Worm (Caenorhabditis elegans) whole organism, mixed stage, embryonic: ENCODE measurements around the gene K07E8.6.
"Not testable (repeated sequence)": the region's sequence is repeated elsewhere in the genome, so short reads cannot be mapped to it uniquely, and the experiment has no call there.

Experiments
- M03D4.4 ChIP-seq: sonication (generic microtip); optimal IDR thresholded peaks from 2 replicates; lab custom pipeline; 2017; ENCODE audit warnings: mild to moderate bottlenecking, missing genetic modification characterization, missing compliant biosample characterization
- ceh-39 ChIP-seq: fragments of 150-350 bp; optimal IDR thresholded peaks from 2 replicates; lab custom pipeline; 2014; ENCODE audit warnings: missing biosample characterization, missing genetic modification characterization
- ceh-43 ChIP-seq: fragments of 200-800 bp; sonication (Bioruptor generic); optimal IDR thresholded peaks from 2 replicates; lab custom pipeline; 2018; ENCODE audit warnings: mild to moderate bottlenecking, missing genetic modification characterization, moderate library complexity, missing compliant biosample characterization
- ceh-83 ChIP-seq: fragments of 200-800 bp; sonication (Bioruptor generic); optimal IDR thresholded peaks from 2 replicates; lab custom pipeline; 2018; ENCODE audit warnings: mild to moderate bottlenecking, missing genetic modification characterization, missing compliant biosample characterization
- ces-1 ChIP-seq: fragments of 150-350 bp; optimal IDR thresholded peaks from 2 replicates; lab custom pipeline; 2014; ENCODE audit warnings: missing biosample characterization, missing genetic modification reagents, missing genetic modification characterization
- cnd-1 ChIP-seq: fragments of 200-800 bp; sonication (Bioruptor generic); optimal IDR thresholded peaks from 2 replicates; lab custom pipeline; 2018; ENCODE audit warnings: mild to moderate bottlenecking, missing genetic modification characterization, missing compliant biosample characterization
- drap-1 ChIP-seq: fragments of 200-800 bp; sonication (Bioruptor generic); optimal IDR thresholded peaks from 3 replicates; lab custom pipeline; 2018; ENCODE audit warnings: mild to moderate bottlenecking, missing genetic modification characterization, missing compliant biosample characterization
- elt-1 ChIP-seq: sonication (generic microtip); optimal IDR thresholded peaks from 2 replicates; lab custom pipeline; 2017; ENCODE audit warnings: missing genetic modification characterization, mild to moderate bottlenecking, missing compliant biosample characterization, antibody characterized with exemption, moderate library complexity, borderline replicate concordance; ENCODE audit not compliant: insufficient read depth
- elt-3 ChIP-seq: fragments of 150-350 bp; optimal IDR thresholded peaks from 2 replicates; lab custom pipeline; 2014; ENCODE audit warnings: missing biosample characterization, missing genetic modification characterization
- flh-1 ChIP-seq: fragments of 200-800 bp; sonication (Bioruptor generic); optimal IDR thresholded peaks from 2 replicates; lab custom pipeline; 2018; ENCODE audit warnings: mild to moderate bottlenecking, missing genetic modification characterization, moderate library complexity, missing compliant biosample characterization
- ham-2 ChIP-seq: fragments of 200-800 bp; sonication (Bioruptor generic); optimal IDR thresholded peaks from 2 replicates; lab custom pipeline; 2018; ENCODE audit warnings: mild to moderate bottlenecking, missing genetic modification characterization, missing compliant biosample characterization
- hlh-1 ChIP-seq: fragments of 150-350 bp; optimal IDR thresholded peaks from 2 replicates; lab custom pipeline; 2014; ENCODE audit warnings: missing biosample characterization, missing genetic modification reagents, missing genetic modification characterization
- lin-13 ChIP-seq: fragments of 150-350 bp; optimal IDR thresholded peaks from 2 replicates; lab custom pipeline; 2014; ENCODE audit warnings: missing biosample characterization, missing genetic modification characterization
- lin-32 ChIP-seq: fragments of 200-800 bp; sonication (Bioruptor generic); optimal IDR thresholded peaks from 2 replicates; lab custom pipeline; 2018; ENCODE audit warnings: mild to moderate bottlenecking, missing genetic modification characterization, missing compliant biosample characterization
- lsy-2 ChIP-seq: fragments of 150-350 bp; optimal IDR thresholded peaks from 2 replicates; lab custom pipeline; 2014; ENCODE audit warnings: missing biosample characterization, missing genetic modification characterization
- mab-5 ChIP-seq: fragments of 150-350 bp; optimal IDR thresholded peaks from 2 replicates; lab custom pipeline; 2014; ENCODE audit warnings: missing biosample characterization, missing genetic modification characterization
- nhr-12 ChIP-seq: fragments of 150-350 bp; optimal IDR thresholded peaks from 2 replicates; lab custom pipeline; 2014; ENCODE audit warnings: missing biosample characterization, missing genetic modification characterization
- nhr-2 ChIP-seq: fragments of 150-350 bp; optimal IDR thresholded peaks from 2 replicates; lab custom pipeline; 2014; ENCODE audit warnings: missing biosample characterization, missing genetic modification characterization
- nhr-237 ChIP-seq: fragments of 150-350 bp; optimal IDR thresholded peaks from 2 replicates; lab custom pipeline; 2014; ENCODE audit warnings: missing biosample characterization, missing genetic modification characterization
- nhr-28 ChIP-seq: fragments of 150-350 bp; optimal IDR thresholded peaks from 2 replicates; lab custom pipeline; 2014; ENCODE audit warnings: missing biosample characterization, missing genetic modification characterization
- nhr-76 ChIP-seq: sonication (generic microtip); optimal IDR thresholded peaks from 2 replicates; lab custom pipeline; 2017; ENCODE audit warnings: missing biosample characterization, missing genetic modification characterization
- pha-4 ChIP-seq: fragments of 150-350 bp; optimal IDR thresholded peaks from 2 replicates; lab custom pipeline; 2018; ENCODE audit warnings: missing biosample characterization, missing genetic modification reagents, missing genetic modification characterization
- sem-2 ChIP-seq: fragments of 200-800 bp; sonication (Bioruptor generic); optimal IDR thresholded peaks from 2 replicates; lab custom pipeline; 2018; ENCODE audit warnings: mild to moderate bottlenecking, missing genetic modification characterization, missing compliant biosample characterization
- snpc-4 ChIP-seq: fragments of 150-350 bp; optimal IDR thresholded peaks from 2 replicates; lab custom pipeline; 2014; ENCODE audit warnings: missing biosample characterization, missing genetic modification characterization
- sptf-1 ChIP-seq: sonication (generic microtip); optimal IDR thresholded peaks from 2 replicates; lab custom pipeline; 2017; ENCODE audit warnings: mild to moderate bottlenecking, missing genetic modification characterization, moderate library complexity, missing compliant biosample characterization
- tbx-8 ChIP-seq: fragments of 200-800 bp; sonication (Bioruptor generic); optimal IDR thresholded peaks from 2 replicates; lab custom pipeline; 2018; ENCODE audit warnings: mild to moderate bottlenecking, missing genetic modification characterization, moderate library complexity, missing compliant biosample characterization
- unc-120 ChIP-seq: sonication (generic microtip); optimal IDR thresholded peaks from 2 replicates; lab custom pipeline; 2017; ENCODE audit warnings: missing genetic modification characterization, missing compliant biosample characterization; ENCODE audit not compliant: poor library complexity, severe bottlenecking
- unc-39 ChIP-seq: fragments of 150-350 bp; optimal IDR thresholded peaks from 2 replicates; lab custom pipeline; 2014; ENCODE audit warnings: missing biosample characterization, missing genetic modification characterization
- unc-62 ChIP-seq: fragments of 150-350 bp; optimal IDR thresholded peaks from 2 replicates; lab custom pipeline; 2014; ENCODE audit warnings: missing biosample characterization, missing genetic modification reagents, missing genetic modification characterization
- zip-8 ChIP-seq: fragments of 150-350 bp; optimal IDR thresholded peaks from 2 replicates; lab custom pipeline; 2014; ENCODE audit warnings: missing biosample characterization, missing genetic modification characterization
- ztf-11 ChIP-seq: fragments of 150-350 bp; optimal IDR thresholded peaks from 2 replicates; lab custom pipeline; 2014; ENCODE audit warnings: missing biosample characterization, missing genetic modification characterization

The K07E8.6 gene

DNA sequence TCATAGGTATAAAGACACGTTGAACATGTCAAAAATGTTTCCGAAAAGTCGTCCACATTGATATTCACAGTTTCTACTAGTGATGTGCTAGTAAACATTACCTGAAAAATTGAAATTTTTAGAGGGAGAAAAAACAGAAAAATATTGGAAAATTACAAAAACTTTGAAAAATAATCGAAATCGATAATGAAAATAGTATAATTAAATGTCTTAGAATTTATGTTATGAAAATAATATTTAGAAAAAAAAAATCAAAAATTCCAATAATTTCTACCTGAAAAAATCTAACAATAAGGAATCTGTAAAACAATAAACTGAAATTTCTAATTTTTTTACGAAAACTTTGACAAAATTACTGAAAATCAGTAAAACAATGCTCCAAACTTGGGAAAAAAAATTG is 37.3 kb downstream of the K07E8.6 start, which contains the start of gene nhl-3:
nhl-3 (minus strand) TSS at position 101 of the 400 bp plus-strand sequence.
- TF ChIP-seq tbx-8 (no peak), cnd-1 (tag; lab: Kevin White, UChicago) (no peak), lsy-2 (no peak), M03D4.4 (tag; lab: Kevin White, UChicago) (no peak), nhr-28 (tag; lab: Kevin White, UChicago) (no peak), sem-2 (no peak), ceh-43 (GFP tag; lab: Kevin White, UChicago) (no peak), unc-120 (tag; lab: Kevin White, UChicago) (no peak), elt-3 (no peak), snpc-4 (no peak), elt-1 (tag; lab: Kevin White, UChicago) (no peak), pha-4 (no peak), unc-39 (tag; lab: Kevin White, UChicago) (no peak), hlh-1 (tag; lab: Kevin White, UChicago) (no peak), zip-8 (tag; lab: Kevin White, UChicago) (no peak), ceh-39 (no peak), ceh-83 (GFP tag; lab: Kevin White, UChicago) (no peak), lin-13 (tag; lab: Kevin White, UChicago) (no peak), flh-1 (GFP tag; lab: Kevin White, UChicago) (no peak), nhr-76 (tag; lab: Kevin White, UChicago) (no peak)

DNA sequence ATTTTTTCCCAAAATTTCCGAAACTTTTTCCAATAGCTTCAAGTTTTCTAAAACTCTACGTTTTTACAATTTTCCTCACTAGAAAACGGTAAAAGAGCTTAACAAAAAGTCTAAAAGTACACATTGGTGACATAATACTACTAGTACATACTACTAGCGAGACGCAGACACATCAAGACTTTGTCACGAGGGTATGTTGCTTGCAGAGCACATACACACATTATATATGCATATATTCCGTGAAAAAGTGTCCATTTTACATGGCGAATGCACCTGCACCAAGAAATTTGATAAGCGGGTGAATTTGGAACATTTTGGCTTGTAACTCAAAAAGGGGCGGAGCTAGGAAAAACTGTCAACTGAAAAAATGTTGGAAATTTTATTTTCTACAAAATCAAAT is 38.1 kb downstream of the K07E8.6 start:
- TF ChIP-seq ces-1 (GFP tag; lab: Kevin White, UChicago) (peak; percentile 32), pha-4 (peak; percentile 51), M03D4.4 (tag; lab: Kevin White, UChicago) (no peak)

DNA sequence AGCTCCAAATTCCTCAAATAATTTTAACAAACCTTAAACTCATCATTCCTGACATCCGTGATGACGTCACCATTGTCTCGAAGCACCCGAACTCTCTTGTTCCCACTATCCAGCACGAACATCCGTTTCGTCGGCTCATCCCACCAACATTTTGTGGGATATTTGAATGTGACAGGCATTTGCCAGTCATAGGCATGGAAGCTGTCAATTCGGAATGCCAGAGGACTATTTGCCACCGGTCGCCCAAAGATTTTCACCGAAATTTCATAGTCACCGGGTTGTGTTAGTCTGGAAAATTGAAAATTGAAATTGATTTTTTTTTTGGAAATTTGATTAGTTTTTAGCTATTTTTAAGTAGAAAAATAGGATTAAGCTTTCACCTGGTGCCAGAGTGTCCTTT is 42.7 kb downstream of the K07E8.6 start:
- TF ChIP-seq ham-2 (GFP tag; lab: Kevin White, UChicago) (no peak), M03D4.4 (tag; lab: Kevin White, UChicago) (no peak), cnd-1 (tag; lab: Kevin White, UChicago) (no peak), drap-1 (GFP tag; lab: Kevin White, UChicago) (no peak), sem-2 (no peak), lsy-2 (no peak), zip-8 (tag; lab: Kevin White, UChicago) (no peak), elt-3 (no peak), nhr-76 (tag; lab: Kevin White, UChicago) (no peak), ceh-39 (no peak), ces-1 (GFP tag; lab: Kevin White, UChicago) (no peak), nhr-12 (tag; lab: Kevin White, UChicago) (no peak), lin-32 (GFP tag; lab: Kevin White, UChicago) (no peak), nhr-237 (no peak), tbx-8 (no peak), ceh-43 (GFP tag; lab: Kevin White, UChicago) (no peak), unc-62 (no peak), sptf-1 (tag; lab: Kevin White, UChicago) (no peak)

DNA sequence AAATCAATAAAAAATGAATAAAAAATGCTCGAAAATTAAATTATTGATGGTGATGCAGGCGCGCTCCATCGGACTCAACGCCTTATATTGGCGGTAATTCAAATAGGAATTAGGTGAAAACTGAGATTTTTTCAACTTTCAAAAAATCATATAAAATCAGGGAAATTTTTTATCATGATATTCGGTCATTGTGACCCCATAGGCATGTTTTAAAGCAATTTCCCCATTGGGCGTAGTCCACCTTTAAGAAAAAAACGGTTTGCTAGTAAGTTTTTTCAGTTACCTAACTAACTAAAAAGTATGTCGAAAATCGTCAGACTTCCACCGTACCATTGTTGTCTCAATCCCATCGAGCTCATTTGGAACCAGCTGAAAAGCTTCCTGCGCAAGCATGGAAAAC is 46.1 kb downstream of the K07E8.6 start, which contains the start of gene W08F4.1:
W08F4.1 (plus strand) TSS at position 301 of the 400 bp plus-strand sequence.
- TF ChIP-seq unc-62; sptf-1 (tag; lab: Kevin White, UChicago); lin-32 (GFP tag; lab: Kevin White, UChicago): not testable (repeated sequence)

DNA sequence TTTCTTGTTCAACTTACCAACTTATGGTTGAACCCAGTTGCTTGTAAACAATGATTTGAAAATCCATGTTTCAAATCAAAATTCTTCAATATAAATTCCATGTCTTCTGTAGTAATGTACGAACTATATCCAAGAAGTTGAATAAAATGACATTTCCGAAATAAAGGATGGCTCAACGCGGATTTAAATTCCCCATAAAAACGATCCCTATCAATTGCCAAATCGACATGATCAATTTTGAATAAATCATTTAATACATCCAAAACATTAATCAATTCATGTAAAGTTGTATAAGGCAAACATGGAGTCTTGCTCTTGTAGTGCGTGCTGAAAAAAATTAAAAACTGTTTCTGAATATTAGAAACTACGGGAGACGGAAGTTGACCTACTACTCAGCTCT is 48.3 kb downstream of the K07E8.6 start, which contains the start of gene W08F4.10:
W08F4.10 (minus strand) TSS at position 101 of the 400 bp plus-strand sequence.
- no peak for TF ChIP-seq pha-4
- TF ChIP-seq ceh-39 = no peak
- no peak for TF ChIP-seq lsy-2
- TF ChIP-seq lin-13 (tag; lab: Kevin White, UChicago) = no peak
- no peak for TF ChIP-seq elt-1 (tag; lab: Kevin White, UChicago)
- no peak for TF ChIP-seq mab-5
- no peak for TF ChIP-seq elt-3
- no peak for TF ChIP-seq hlh-1 (tag; lab: Kevin White, UChicago)
- TF ChIP-seq sptf-1 (tag; lab: Kevin White, UChicago) = no peak
- TF ChIP-seq unc-62 = no peak
- TF ChIP-seq ztf-11 (tag; lab: Kevin White, UChicago) = no peak
- no peak for TF ChIP-seq nhr-2
- no peak for TF ChIP-seq ceh-83 (GFP tag; lab: Kevin White, UChicago)
- TF ChIP-seq nhr-237 = no peak
